Worm (Caenorhabditis elegans) whole organism, dauer: Measurements from ENCODE around the gene fbxb-114.

Experiments
- unc-62 ChIP-seq: sonication (generic microtip); optimal IDR thresholded peaks from 2 replicates; lab custom pipeline; 2017; ENCODE audit warnings: missing biosample characterization, missing genetic modification reagents, missing genetic modification characterization

The fbxb-114 gene

DNA sequence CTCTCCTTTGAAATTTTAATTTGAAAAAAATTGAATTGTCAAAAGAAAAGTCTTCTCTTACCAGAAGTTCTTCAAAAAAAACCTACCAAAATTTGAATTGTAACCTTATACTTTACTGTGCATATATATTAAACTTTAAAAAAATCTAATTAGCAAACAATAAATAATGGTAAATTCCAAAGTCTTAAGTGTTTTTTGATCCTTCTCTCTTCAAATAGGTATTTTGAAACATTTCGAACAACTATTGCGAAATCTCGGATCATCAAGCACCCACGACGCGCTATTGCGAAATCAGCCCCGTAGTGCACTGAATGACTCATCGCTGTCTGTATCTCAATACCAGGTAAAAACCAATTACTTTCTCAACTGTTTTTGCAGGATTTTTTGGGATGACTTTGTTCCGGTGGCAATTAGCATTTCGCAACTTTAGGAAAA is 9.0 kb downstream of the fbxb-114 start:
- TF ChIP-seq unc-62 (GFP tag; lab: Kevin White, UChicago), result no peak

DNA sequence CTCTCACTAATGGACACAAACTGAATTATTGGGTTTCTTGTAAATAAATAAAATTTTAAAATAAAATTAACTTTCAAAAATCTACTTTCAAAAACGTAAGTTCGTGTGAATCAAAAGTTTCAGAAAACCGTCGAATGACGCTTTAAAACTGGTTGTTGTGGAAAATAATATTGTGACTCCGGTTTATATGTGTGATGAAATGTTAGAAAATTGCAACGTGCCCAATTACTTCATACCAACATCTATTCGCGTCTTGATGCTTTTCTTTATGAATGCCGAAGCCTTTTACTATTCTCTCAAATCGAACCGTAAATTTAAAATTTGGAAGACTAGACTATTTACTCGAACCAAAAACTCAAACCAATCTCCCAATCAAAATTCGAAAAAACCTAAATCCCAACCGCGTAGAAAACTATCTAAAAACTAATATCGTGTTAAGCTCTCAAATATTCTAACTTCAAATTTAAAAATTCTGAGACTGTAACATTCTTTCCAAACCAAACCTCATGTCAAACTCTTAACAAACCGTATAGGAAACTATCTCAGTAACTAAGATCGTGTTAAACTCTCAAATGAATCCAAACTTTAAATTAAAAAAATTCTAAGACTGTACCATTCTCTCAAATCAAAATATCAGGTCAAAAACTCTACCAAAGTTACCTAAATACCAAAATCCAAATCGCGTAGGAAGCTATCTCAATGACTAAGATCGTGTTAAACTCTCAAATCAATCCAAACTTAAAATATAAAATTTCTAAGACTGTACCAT is 9.8 kb downstream of the fbxb-114 start:
- TF ChIP-seq unc-62 (GFP tag; lab: Kevin White, UChicago), result no peak

DNA sequence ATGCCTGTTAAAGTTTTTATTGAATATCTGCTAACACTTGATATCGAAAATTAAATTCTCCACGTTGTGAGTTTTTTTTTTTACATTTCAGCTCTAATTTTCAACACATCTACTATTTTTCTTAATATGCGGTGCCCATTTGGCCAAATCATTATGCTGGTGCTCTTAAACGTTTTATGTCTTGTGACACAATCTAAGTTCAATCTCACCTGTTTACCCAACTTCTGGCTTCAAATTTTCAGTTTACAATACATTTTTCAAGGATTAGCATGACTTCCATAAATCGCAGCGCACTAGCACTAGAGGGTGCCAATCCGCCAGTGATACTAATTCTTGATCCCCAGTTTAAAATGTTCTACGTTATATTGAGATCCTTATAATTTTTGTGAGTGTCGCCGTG is 20.7 kb downstream of the fbxb-114 start:
- TF ChIP-seq unc-62 (GFP tag; lab: Kevin White, UChicago), result no peak

DNA sequence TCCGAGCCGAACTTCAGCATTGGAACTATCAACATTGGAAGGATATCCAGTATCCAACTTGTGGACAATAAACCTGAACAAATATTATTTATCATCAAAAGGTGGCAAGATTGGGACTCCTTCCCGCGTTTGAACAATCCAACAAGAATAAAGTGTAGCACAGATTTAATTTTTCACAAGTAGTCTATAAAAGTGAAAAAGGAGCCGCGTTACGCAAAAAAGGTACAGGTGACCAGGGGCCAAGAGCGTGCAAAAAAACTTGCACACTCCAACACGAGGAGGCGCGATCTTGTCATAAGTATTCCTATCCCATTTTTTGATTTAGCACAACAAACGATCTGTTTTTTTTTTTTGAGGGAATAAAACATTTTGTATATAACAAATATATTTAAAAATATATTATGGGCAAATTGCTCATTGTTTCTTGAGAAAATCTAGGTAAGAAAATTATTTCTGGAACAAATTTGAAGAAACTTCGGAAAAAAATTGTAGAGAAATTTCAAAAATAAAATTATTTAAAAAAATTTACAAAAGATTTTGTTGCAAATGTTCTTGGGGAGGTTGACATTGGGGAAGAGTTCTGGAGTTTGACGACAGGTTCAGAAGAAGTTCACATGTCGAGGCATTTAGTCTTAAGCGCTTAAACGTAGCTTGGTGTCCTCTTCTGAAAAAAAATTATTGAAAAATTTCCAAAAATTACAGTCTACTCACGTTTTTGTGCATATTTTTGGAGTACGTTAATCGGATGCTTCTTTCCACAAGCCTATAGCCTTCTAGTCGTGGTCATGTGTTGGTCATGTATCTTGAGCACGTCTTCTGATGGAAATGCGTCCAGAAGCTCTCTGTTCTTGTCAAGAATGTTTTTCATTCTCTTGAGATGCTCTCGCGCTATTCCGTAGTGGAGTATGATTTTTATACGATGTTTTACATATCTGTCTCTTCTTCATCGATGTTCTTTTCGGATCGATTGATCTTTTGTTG is 22.6 kb downstream of the fbxb-114 start:
- TF ChIP-seq unc-62 (GFP tag; lab: Kevin White, UChicago), result no peak

DNA sequence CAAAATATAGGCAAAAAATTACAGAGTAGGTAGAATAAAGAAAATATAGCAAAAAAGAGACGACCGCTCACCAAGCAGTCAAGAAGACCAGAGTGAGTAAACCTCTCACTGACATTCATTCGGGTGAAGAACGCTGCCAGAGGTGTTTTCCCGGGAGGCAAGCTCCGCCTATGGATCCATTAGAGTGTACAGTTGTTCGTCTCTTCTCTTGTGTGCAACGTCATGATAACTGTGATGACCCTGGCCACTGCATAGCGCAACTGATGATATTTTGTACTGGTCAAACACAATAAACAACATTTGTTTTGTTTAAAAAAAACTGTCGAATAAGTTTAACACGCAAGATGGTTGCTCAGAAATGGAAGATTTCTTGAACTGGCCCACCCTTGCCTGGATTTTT is 31.2 kb downstream of the fbxb-114 start, which contains the start of gene F52G3.8:
Gene F52G3.8 (minus strand): TSS at position 101 of the 400 bp plus-strand sequence.
- TF ChIP-seq unc-62 (GFP tag; lab: Kevin White, UChicago), result no peak

DNA sequence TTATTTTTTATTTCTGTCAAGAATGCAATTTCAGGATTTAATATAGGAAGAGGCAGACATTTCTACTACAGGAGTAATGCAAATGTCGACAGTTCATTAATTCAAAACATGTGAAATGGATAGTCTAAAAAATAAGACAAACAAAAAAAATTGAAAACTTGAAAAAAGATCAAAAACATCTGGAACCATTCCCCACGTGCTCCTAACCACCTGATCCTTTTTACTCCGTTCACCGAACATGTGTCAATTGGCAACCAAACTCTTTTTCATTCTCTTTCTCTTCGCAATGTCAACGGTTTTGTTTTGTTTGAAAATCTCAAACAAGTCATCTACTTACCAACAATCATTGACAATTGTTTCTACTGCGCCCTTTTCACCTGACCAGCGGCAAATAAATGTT is 36.4 kb downstream of the fbxb-114 start:
- no peak for TF ChIP-seq unc-62 (GFP tag; lab: Kevin White, UChicago)

DNA sequence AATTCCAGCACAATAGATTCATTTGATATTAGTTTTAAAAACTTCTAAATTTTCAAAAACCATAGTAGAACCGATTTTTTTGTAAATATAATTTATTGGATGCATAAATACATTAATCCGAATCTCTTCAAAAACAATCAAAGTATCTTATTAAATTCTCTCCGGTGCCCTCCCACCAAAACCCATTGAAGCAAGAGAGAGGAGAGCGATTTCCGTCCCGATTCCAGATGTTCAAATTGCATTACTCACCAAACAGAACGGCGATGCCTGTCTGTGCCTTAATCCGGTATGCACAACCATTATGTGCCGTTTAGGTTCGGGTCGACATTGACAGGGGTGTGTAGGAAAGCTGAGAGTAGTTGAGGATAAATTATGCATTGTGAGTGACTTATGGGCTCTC is 38.7 kb downstream of the fbxb-114 start:
- no peak for TF ChIP-seq unc-62 (GFP tag; lab: Kevin White, UChicago)

DNA sequence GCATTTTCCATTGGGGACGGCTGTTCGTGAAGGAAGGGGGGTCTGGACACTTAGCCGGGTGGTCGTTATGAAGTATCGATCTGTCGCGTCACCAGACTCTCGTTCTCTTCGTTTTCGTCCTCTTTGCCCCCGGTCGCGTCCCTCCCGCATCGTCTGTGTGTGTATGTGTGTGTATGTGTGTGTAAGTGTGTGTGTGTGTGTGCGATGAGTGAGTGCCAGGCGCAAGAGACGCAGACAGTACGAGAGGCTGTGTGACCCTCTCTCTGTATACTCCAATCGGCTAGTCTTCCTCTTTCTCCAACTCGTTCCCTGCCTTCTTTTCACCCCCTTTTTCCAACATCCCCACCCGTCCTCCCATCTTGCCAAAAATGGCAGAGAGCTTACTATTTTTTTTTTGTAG is 39.8 kb downstream of the fbxb-114 start:
- TF ChIP-seq unc-62 (GFP tag; lab: Kevin White, UChicago), result no peak

DNA sequence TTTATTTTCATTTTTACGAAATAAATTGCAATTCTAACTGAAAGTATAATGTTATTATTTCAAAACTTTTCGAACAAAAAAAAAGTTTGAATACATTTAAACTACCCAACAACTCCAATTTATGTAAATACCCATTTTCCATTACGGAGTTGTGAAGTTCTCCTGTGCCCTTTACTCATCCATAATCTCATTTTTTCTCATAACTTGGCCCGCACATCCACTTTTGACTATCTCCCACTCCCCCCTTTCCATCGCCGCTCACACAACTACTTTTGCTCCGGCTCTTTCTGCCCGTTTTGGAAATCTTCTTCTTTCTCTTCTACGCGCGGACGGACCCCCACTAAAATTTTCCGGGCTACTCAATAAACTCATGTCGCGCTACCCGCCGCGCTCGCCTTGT is 41.0 kb downstream of the fbxb-114 start:
- TF ChIP-seq unc-62 (GFP tag; lab: Kevin White, UChicago), result no peak

DNA sequence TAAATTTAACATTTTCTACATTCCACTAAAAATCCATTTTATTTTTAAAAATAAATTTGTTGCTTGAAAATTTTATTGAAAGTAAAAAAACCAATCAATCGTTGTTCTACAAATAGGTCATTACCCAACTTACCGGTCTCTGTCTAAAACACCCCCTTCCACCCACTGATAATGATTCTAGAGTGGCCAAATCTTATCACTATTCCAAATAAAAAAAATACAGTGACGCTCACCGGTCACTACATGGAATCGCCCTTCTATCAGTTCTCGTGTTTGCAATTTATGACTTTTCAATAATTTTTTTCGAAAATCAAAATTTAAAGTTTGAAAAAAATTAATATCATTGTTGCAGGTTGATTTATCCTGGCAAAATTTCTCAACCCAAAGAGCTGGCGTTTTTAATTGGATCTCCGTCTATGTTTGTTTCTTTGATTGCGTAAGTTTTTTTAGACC is 41.9 kb downstream of the fbxb-114 start, which contains the start of the genes F52G3.1 and F52G3.7:
Gene F52G3.1 (plus strand): TSS at position 353 of the 453 bp plus-strand sequence.
Gene F52G3.7 (plus strand): TSS at position 403 of the 453 bp plus-strand sequence.
- TF ChIP-seq unc-62 (GFP tag; lab: Kevin White, UChicago), result no peak

DNA sequence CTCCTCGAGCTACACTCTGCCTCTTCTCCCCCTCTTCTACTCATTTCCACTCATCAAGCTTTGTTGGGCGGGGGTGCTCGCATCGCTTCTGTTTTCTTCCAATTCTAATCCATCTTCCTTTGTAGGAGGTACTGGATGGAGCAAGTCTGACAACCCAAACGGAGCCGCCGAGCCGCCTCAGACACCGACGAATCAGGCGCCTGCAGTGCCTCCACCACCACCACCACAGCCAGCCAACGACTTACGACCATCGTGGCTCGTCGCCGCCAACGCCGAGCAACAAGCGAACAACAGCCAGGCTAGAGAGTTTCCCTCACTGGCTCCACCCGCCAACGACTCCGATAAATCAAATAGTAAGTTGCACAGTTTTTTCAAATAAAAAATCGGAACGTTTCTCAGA is 44.3 kb downstream of the fbxb-114 start:
- no peak for TF ChIP-seq unc-62 (GFP tag; lab: Kevin White, UChicago)

DNA sequence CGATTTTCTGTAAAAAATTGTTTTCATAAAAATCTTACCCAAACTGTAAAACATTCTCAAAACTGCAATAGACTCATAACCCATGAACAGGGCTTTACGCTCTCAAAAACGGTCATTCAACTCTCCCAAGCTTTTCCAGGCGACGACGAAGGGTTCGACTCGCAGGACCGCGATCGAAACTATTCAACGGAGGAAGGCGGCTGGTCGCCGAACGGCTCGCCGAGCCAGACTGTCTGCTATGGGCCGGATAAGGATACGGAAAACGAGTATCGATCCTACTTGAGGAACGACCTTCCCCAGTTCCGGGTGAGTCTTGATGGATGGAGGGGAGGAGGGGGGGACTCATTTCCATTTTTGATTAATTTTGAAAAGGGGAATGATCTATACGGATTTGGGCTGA is 46.2 kb downstream of the fbxb-114 start:
- TF ChIP-seq unc-62 (GFP tag; lab: Kevin White, UChicago), result no peak
